Worm (Caenorhabditis elegans): ENCODE measurements around the gene sec-3.

sec-3 gene

ce11 chrX:3099832-3100231 is at the start of gene sec-3:
sec-3 (minus strand) TSS chrX:3099852.
- peak; percentile 91 for TF ChIP-seq nhr-20 (tag; optimal IDR thresholded peaks at IDR 0.05)
- peak; percentile 90 for TF ChIP-seq xbp-1 (tag; optimal IDR thresholded peaks at IDR 0.05)
- TF ChIP-seq efl-3 (GFP tag; optimal IDR thresholded peaks at IDR 0.05): no peak
- TF ChIP-seq zip-4 (GFP tag; optimal IDR thresholded peaks at IDR 0.05): peak; percentile 62
- TF ChIP-seq egl-27 (tag; optimal IDR thresholded peaks at IDR 0.05): no peak
- TF ChIP-seq lin-15B (tag; optimal IDR thresholded peaks at IDR 0.05): no peak
- peak; percentile 77 for TF ChIP-seq blmp-1 (tag; optimal IDR thresholded peaks at IDR 0.05)
- TF ChIP-seq fkh-4 (tag; optimal IDR thresholded peaks at IDR 0.05; ENCODE audit: borderline replicate concordance): peak; percentile 37
- TF ChIP-seq sptf-1 (tag; optimal IDR thresholded peaks at IDR 0.05): no peak
- TF ChIP-seq mdl-1 (tag; optimal IDR thresholded peaks at IDR 0.05): peak in 1 of 2 experiments; percentile 76
- TF ChIP-seq ceh-90 (tag; optimal IDR thresholded peaks at IDR 0.05): no peak
- peak; percentile 62 for TF ChIP-seq lir-3 (tag; optimal IDR thresholded peaks at IDR 0.05; ENCODE audit: poor library complexity)
- TF ChIP-seq aly-2 (tag; optimal IDR thresholded peaks at IDR 0.05): peak; percentile 75
- no peak for TF ChIP-seq unc-98 (GFP tag; IDR thresholded peaks at IDR 0.05)
- peak; percentile 93 for TF ChIP-seq nhr-71 (tag; optimal IDR thresholded peaks at IDR 0.05)
- TF ChIP-seq F16B12.6 (tag; optimal IDR thresholded peaks at IDR 0.05): peak; percentile 60
- peak in 3 of 6 experiments; percentile 27 to 91 (median 45) for TF ChIP-seq elt-3 (tag; optimal IDR thresholded peaks at IDR 0.05)
- peak; percentile 49 for TF ChIP-seq C04F5.9 (tag; optimal IDR thresholded peaks at IDR 0.05)
- peak; percentile 96 for TF ChIP-seq lin-14 (GFP tag; optimal IDR thresholded peaks at IDR 0.05)
- peak; percentile 79 for TF ChIP-seq fos-1 (tag; optimal IDR thresholded peaks at IDR 0.05)
- TF ChIP-seq nhr-19 (GFP tag; conservative IDR thresholded peaks at IDR 0.05): peak; percentile 86
- peak; percentile 90 for TF ChIP-seq lin-39 (tag; optimal IDR thresholded peaks at IDR 0.05)
- peak; percentile 91 for TF ChIP-seq C16A3.4 (tag; optimal IDR thresholded peaks at IDR 0.05)
- TF ChIP-seq nhr-77 (tag; optimal IDR thresholded peaks at IDR 0.05): peak; percentile 81
- no peak for TF ChIP-seq ceh-63 (GFP tag; optimal IDR thresholded peaks at IDR 0.05)
- peak; percentile 88 for TF ChIP-seq nhr-85 (tag)
- peak; percentile 74 for TF ChIP-seq egl-13 (tag; optimal IDR thresholded peaks at IDR 0.05)
- peak; percentile 94 for TF ChIP-seq rnt-1 (tag; optimal IDR thresholded peaks at IDR 0.05)
- peak; percentile 15 for TF ChIP-seq sox-4 (tag; optimal IDR thresholded peaks at IDR 0.05)
- no peak for TF ChIP-seq ces-1 (GFP tag; optimal IDR thresholded peaks at IDR 0.05)
- peak; percentile 74 to 89 for TF ChIP-seq lin-35 (GFP tag; optimal IDR thresholded peaks at IDR 0.05)
- no peak for TF ChIP-seq nhr-28 (tag; optimal IDR thresholded peaks at IDR 0.05)
- no peak for TF ChIP-seq unc-30 (tag; optimal IDR thresholded peaks at IDR 0.05)
- peak; percentile 95 for TF ChIP-seq snu-23 (GFP tag; optimal IDR thresholded peaks at IDR 0.05)
- TF ChIP-seq ets-5 (GFP tag; IDR thresholded peaks at IDR 0.05): no peak
- TF ChIP-seq elt-2 (tag; optimal IDR thresholded peaks at IDR 0.05): peak; percentile 85
- TF ChIP-seq ceh-88 (GFP tag; IDR thresholded peaks at IDR 0.05): peak; percentile 48; the same call in 1 of the 2 replicates
- TF ChIP-seq swsn-7 (tag; optimal IDR thresholded peaks at IDR 0.05): peak; percentile 92
- TF ChIP-seq sup-37 (GFP tag; optimal IDR thresholded peaks at IDR 0.05): peak; percentile 27
- peak; percentile 69 for TF ChIP-seq nhr-237 (tag; optimal IDR thresholded peaks at IDR 0.05)
- TF ChIP-seq unc-130 (tag; optimal IDR thresholded peaks at IDR 0.05): peak; percentile 86
- TF ChIP-seq snpc-4 (tag; optimal IDR thresholded peaks at IDR 0.05): peak; percentile 83
- TF ChIP-seq pax-3 (tag; optimal IDR thresholded peaks at IDR 0.05): peak; percentile 62
- TF ChIP-seq nhr-90 (tag; optimal IDR thresholded peaks at IDR 0.05; ENCODE audit: poor library complexity): peak; percentile 94
- TF ChIP-seq lin-13 (GFP tag; optimal IDR thresholded peaks at IDR 0.05): peak; percentile 80
- TF ChIP-seq zag-1 (tag; optimal IDR thresholded peaks at IDR 0.05): no peak
- peak; percentile 67 to 82 (median 80) for TF ChIP-seq dpl-1 (GFP tag; optimal IDR thresholded peaks at IDR 0.05)
- TF ChIP-seq grh-1 (GFP tag; IDR thresholded peaks at IDR 0.05): peak; percentile 70
- peak; percentile 65 for TF ChIP-seq nhr-11 (tag; optimal IDR thresholded peaks at IDR 0.05)
- peak; percentile 41 for TF ChIP-seq jun-1 (tag; optimal IDR thresholded peaks at IDR 0.05)
- no peak for TF ChIP-seq vab-15 (tag; optimal IDR thresholded peaks at IDR 0.05)
- peak; percentile 16 for TF ChIP-seq nhr-76 (tag; optimal IDR thresholded peaks at IDR 0.05)
- no peak for TF ChIP-seq nhr-84 (tag; optimal IDR thresholded peaks at IDR 0.05)
